Fruit fly (Drosophila melanogaster) whole organism, embryonic: ENCODE results near the gene spel1.
A peak's percentile ranks its signal among the peaks of the same experiment; 100 is the strongest.

Experiments used
- CG10366 ChIP-seq: fragments of 200-800 bp; sonication (Bioruptor generic); IDR thresholded peaks from 2 replicates; pipeline ENCODE4 v1.3.6; 2022; ENCODE audit warnings: missing biosample characterization, missing genetic modification characterization
- CG11560 ChIP-seq: fragments of 200-800 bp; sonication (Bioruptor generic); IDR thresholded peaks from 3 replicates; pipeline ENCODE4 v1.3.6; 2022; ENCODE audit warnings: missing biosample characterization, missing genetic modification characterization
- CG12071 ChIP-seq: fragments of 200-800 bp; sonication (Bioruptor generic); optimal IDR thresholded peaks from 3 replicates; lab custom pipeline; 2018; ENCODE audit warnings: missing biosample characterization, mild to moderate bottlenecking, missing genetic modification characterization
- CG13775 ChIP-seq: fragments of 200-800 bp; sonication (Bioruptor generic); optimal IDR thresholded peaks from 3 replicates; lab custom pipeline; 2017; ENCODE audit warnings: missing biosample characterization, mild to moderate bottlenecking, missing genetic modification characterization
- CG15479 ChIP-seq: fragments of 200-800 bp; sonication (Bioruptor generic); optimal IDR thresholded peaks from 3 replicates; lab custom pipeline; 2019; ENCODE audit warnings: missing biosample characterization, mild to moderate bottlenecking, missing genetic modification characterization, moderate library complexity
- CG18011 ChIP-seq: fragments of 200-800 bp; sonication (Bioruptor generic); optimal IDR thresholded peaks from 2 replicates; lab custom pipeline; 2017; ENCODE audit warnings: missing biosample characterization, missing genetic modification characterization, mild to moderate bottlenecking, moderate library complexity, missing genotype
- CG31224 ChIP-seq: fragments of 200-800 bp; sonication (Bioruptor generic); IDR thresholded peaks from 2 replicates; pipeline ENCODE4 v1.3.6; 2022; ENCODE audit warnings: missing biosample characterization, missing genetic modification characterization
- CG33557 ChIP-seq: fragments of 200-800 bp; sonication (Bioruptor generic); optimal IDR thresholded peaks from 2 replicates; lab custom pipeline; 2019; ENCODE audit warnings: missing biosample characterization, mild to moderate bottlenecking, missing genetic modification characterization, moderate library complexity
- CG34422 ChIP-seq: fragments of 200-800 bp; sonication (Bioruptor generic); IDR thresholded peaks from 3 replicates; pipeline ENCODE4 v1.3.6; 2022; ENCODE audit warnings: missing biosample characterization, missing genetic modification characterization
- CG4424 ChIP-seq: fragments of 200-800 bp; sonication (Bioruptor generic); optimal IDR thresholded peaks from 3 replicates; lab custom pipeline; 2016; ENCODE audit warnings: missing biosample characterization, missing genetic modification characterization
- CG7839 ChIP-seq: fragments of 200-800 bp; sonication (Bioruptor generic); optimal IDR thresholded peaks from 3 replicates; lab custom pipeline; 2018; ENCODE audit warnings: missing biosample characterization, mild to moderate bottlenecking, missing genetic modification characterization, moderate library complexity
- CG8281 ChIP-seq: fragments of 200-800 bp; sonication (Bioruptor generic); optimal IDR thresholded peaks from 2 replicates; lab custom pipeline; 2018; ENCODE audit warnings: missing biosample characterization, mild to moderate bottlenecking, missing genetic modification characterization, moderate library complexity
- CG8290 ChIP-seq, 3 experiments: fragments of 200-800 bp; sonication (Bioruptor generic); optimal IDR thresholded peaks; 2 replicates each; lab custom pipeline; 2016 to 2019; ENCODE audit warnings: missing biosample characterization in 3 of 3, missing genetic modification characterization in 3 of 3, mild to moderate bottlenecking in 2 of 3, moderate library complexity in 1 of 3
- Chrac-16 ChIP-seq: fragments of 200-800 bp; sonication (Bioruptor generic); optimal IDR thresholded peaks from 3 replicates; lab custom pipeline; 2016; ENCODE audit warnings: missing biosample characterization, missing genetic modification characterization
- D19A ChIP-seq: fragments of 200-800 bp; optimal IDR thresholded peaks from 3 replicates; lab custom pipeline; 2019; ENCODE audit warnings: missing biosample characterization, mild to moderate bottlenecking, missing genetic modification characterization, moderate library complexity
- Doc2 ChIP-seq: fragments of 200-800 bp; sonication (Bioruptor generic); IDR thresholded peaks from 2 replicates; pipeline ENCODE4 v1.3.6; 2022; ENCODE audit warnings: missing biosample characterization, missing genetic modification characterization
- E2f2 ChIP-seq: fragments of 200-800 bp; sonication (Bioruptor generic); IDR thresholded peaks from 2 replicates; pipeline ENCODE4 v1.3.6; 2022; ENCODE audit warnings: missing biosample characterization, missing genetic modification characterization
- Fer3 ChIP-seq: fragments of 200-800 bp; sonication (Bioruptor generic); optimal IDR thresholded peaks from 2 replicates; lab custom pipeline; 2018; ENCODE audit warnings: missing biosample characterization, mild to moderate bottlenecking, missing genetic modification characterization, moderate library complexity
- HHEX ChIP-seq: fragments of 200-800 bp; sonication (Bioruptor generic); optimal IDR thresholded peaks from 3 replicates; lab custom pipeline; 2017; ENCODE audit warnings: missing biosample characterization, mild to moderate bottlenecking, missing genetic modification characterization, missing genetic modification reagents
- HLH54F ChIP-seq: fragments of 200-800 bp; sonication (Bioruptor generic); optimal IDR thresholded peaks from 3 replicates; lab custom pipeline; 2016; ENCODE audit warnings: missing biosample characterization, missing genetic modification characterization
- Med ChIP-seq: fragments of 200-800 bp; sonication (Bioruptor generic); peaks from one replicate; lab custom pipeline; 2016; ENCODE audit warnings: missing biosample characterization, missing genetic modification characterization, mild to moderate bottlenecking, inconsistent platforms, moderate library complexity
- Nf-YB ChIP-seq: fragments of 200-800 bp; sonication (Bioruptor generic); optimal IDR thresholded peaks from 3 replicates; lab custom pipeline; 2019; ENCODE audit warnings: missing biosample characterization, mild to moderate bottlenecking, missing genetic modification characterization, moderate library complexity
- Pdp1 ChIP-seq, 2 experiments: fragments of 200-800 bp; sonication (Bioruptor generic); optimal IDR thresholded peaks; 3 replicates each; lab custom pipeline; 2016; ENCODE audit warnings: missing biosample characterization in 2 of 2, missing genetic modification characterization in 2 of 2, mild to moderate bottlenecking in 1 of 2, moderate library complexity in 1 of 2
- Ravus ChIP-seq: fragments of 200-800 bp; sonication (Bioruptor generic); IDR thresholded peaks from 2 replicates; pipeline ENCODE4 v1.3.6; 2022; ENCODE audit warnings: missing biosample characterization, missing genetic modification characterization
- Usf ChIP-seq: fragments of 200-800 bp; sonication (Bioruptor generic); optimal IDR thresholded peaks from 2 replicates; lab custom pipeline; 2017; ENCODE audit warnings: missing genotype, missing biosample characterization, missing genetic modification characterization
- bab2 ChIP-seq: fragments of 200-800 bp; sonication (Bioruptor generic); optimal IDR thresholded peaks from 2 replicates; lab custom pipeline; 2016; ENCODE audit warnings: missing biosample characterization, missing genetic modification characterization
- exex ChIP-seq: fragments of 200-800 bp; sonication (Bioruptor generic); optimal IDR thresholded peaks from 4 replicates; lab custom pipeline; 2018; ENCODE audit warnings: missing biosample characterization, mild to moderate bottlenecking, missing genetic modification characterization, moderate library complexity
- gsb-n ChIP-seq: fragments of 200-800 bp; sonication (Bioruptor generic); optimal IDR thresholded peaks from 3 replicates; lab custom pipeline; 2018; ENCODE audit warnings: missing biosample characterization, mild to moderate bottlenecking, missing genetic modification characterization
- gt ChIP-seq: fragments of 200-800 bp; sonication (Bioruptor generic); IDR thresholded peaks from 2 replicates; pipeline ENCODE4 v1.3.6; 2022; ENCODE audit warnings: missing biosample characterization, missing genetic modification characterization
- h ChIP-seq: fragments of >200 bp; optimal IDR thresholded peaks from 2 replicates; lab custom pipeline; 2017
- lab ChIP-seq: fragments of 200-800 bp; sonication (Bioruptor generic); optimal IDR thresholded peaks from 3 replicates; lab custom pipeline; 2017; ENCODE audit warnings: missing biosample characterization, missing genetic modification characterization, mild to moderate bottlenecking, moderate library complexity, missing genetic modification reagents
- mam ChIP-seq: fragments of 200-800 bp; sonication (Bioruptor generic); optimal IDR thresholded peaks from 3 replicates; lab custom pipeline; 2016; ENCODE audit warnings: missing biosample characterization, missing genetic modification characterization
- nom ChIP-seq: fragments of 200-800 bp; sonication (Bioruptor generic); optimal IDR thresholded peaks from 2 replicates; lab custom pipeline; 2017; ENCODE audit warnings: missing biosample characterization, missing genetic modification characterization, mild to moderate bottlenecking, moderate library complexity, missing genetic modification reagents
- pnt ChIP-seq: fragments of 200-800 bp; sonication (Bioruptor generic); optimal IDR thresholded peaks from 3 replicates; lab custom pipeline; 2016; ENCODE audit warnings: missing biosample characterization, missing genetic modification characterization
- sens ChIP-seq: fragments of 200-800 bp; sonication (Bioruptor generic); peaks from one replicate; lab custom pipeline; 2016; ENCODE audit warnings: missing biosample characterization, missing genetic modification characterization
- tio ChIP-seq: fragments of 200-800 bp; sonication (Bioruptor generic); optimal IDR thresholded peaks from 2 replicates; lab custom pipeline; 2017; ENCODE audit warnings: missing biosample characterization, missing genetic modification characterization, inconsistent platforms
- vfl ChIP-seq: fragments of 200-800 bp; sonication (Bioruptor generic); optimal IDR thresholded peaks from 2 replicates; lab custom pipeline; 2016; ENCODE audit warnings: missing biosample characterization, missing genetic modification characterization
- zen2 ChIP-seq: fragments of 200-800 bp; sonication (Bioruptor generic); IDR thresholded peaks from 3 replicates; pipeline ENCODE4 v1.3.6; 2022; ENCODE audit warnings: missing biosample characterization, missing genetic modification characterization; ENCODE audit not compliant: partially characterized antibody
- zfh1 ChIP-seq: fragments of 200-800 bp; sonication (Bioruptor generic); IDR thresholded peaks from 3 replicates; pipeline ENCODE4 v1.3.6; 2022; ENCODE audit warnings: missing biosample characterization, missing genetic modification characterization

Gene spel1

dm6 chr2L:14388448-14388847, 26.6 kb downstream of the spel1 start:
- TF ChIP-seq zen2 (GFP tag; lab: Robert Waterston, UW) (no peak), D19A (tag; lab: Kevin White, UChicago) (peak; percentile 16)

dm6 chr2L:14393527-14393926, 31.7 kb downstream of the spel1 start:
- no peak for TF ChIP-seq CG15479 (GFP tag; lab: Kevin White, UChicago)
- no peak for TF ChIP-seq CG4424
- no peak for TF ChIP-seq gsb-n (tag; lab: Kevin White, UChicago)
- no peak for TF ChIP-seq Doc2 (GFP tag; lab: Robert Waterston, UW)
- no peak for TF ChIP-seq Nf-YB (GFP tag; lab: Kevin White, UChicago)
- no peak for TF ChIP-seq gt (GFP tag; lab: Robert Waterston, UW)
- TF ChIP-seq CG7839 (tag; lab: Kevin White, UChicago): no peak
- no peak for TF ChIP-seq CG8281 (tag; lab: Kevin White, UChicago)
- TF ChIP-seq CG8290 (GFP tag; optimal IDR thresholded peaks at IDR 0.05; lab: Kevin White, UChicago): no peak
- peak in 1 of 2 experiments; percentile 18 for TF ChIP-seq CG8290 (tag; optimal IDR thresholded peaks at IDR 0.05; lab: Kevin White, UChicago)
- no peak for TF ChIP-seq nom
- TF ChIP-seq CG10366 (GFP tag; lab: Robert Waterston, UW): no peak
- no peak for TF ChIP-seq vfl
- TF ChIP-seq mam (GFP tag; lab: Kevin White, UChicago): no peak
- no peak for TF ChIP-seq CG13775 (GFP tag; lab: Kevin White, UChicago)
- TF ChIP-seq pnt: no peak
- no peak for TF ChIP-seq tio (GFP tag; lab: Kevin White, UChicago)
- peak; percentile 1 for TF ChIP-seq CG12071
- no peak for TF ChIP-seq Usf (GFP tag; lab: Kevin White, UChicago)
- peak in 1 of 2 experiments; percentile 61 for TF ChIP-seq Pdp1 (GFP tag; optimal IDR thresholded peaks at IDR 0.05; lab: Kevin White, UChicago)
- no peak for TF ChIP-seq HLH54F (GFP tag; lab: Kevin White, UChicago)
- TF ChIP-seq Med (GFP tag; lab: Kevin White, UChicago): peak; percentile 2
- TF ChIP-seq CG34422: no peak
- TF ChIP-seq CG33557 (GFP tag; lab: Kevin White, UChicago): no peak
- TF ChIP-seq zfh1 (GFP tag; lab: Robert Waterston, UW): no peak
- no peak for TF ChIP-seq HHEX (GFP tag; lab: Kevin White, UChicago)
- no peak for TF ChIP-seq Ravus (GFP tag; lab: Robert Waterston, UW)
- TF ChIP-seq Fer3 (tag; lab: Kevin White, UChicago): peak; percentile 9
- TF ChIP-seq bab2: no peak
- TF ChIP-seq CG18011 (GFP tag; lab: Kevin White, UChicago): no peak
- TF ChIP-seq lab (GFP tag; lab: Kevin White, UChicago): peak; percentile 7
- no peak for TF ChIP-seq Chrac-16 (GFP tag; lab: Kevin White, UChicago)
- TF ChIP-seq E2f2 (GFP tag; lab: Robert Waterston, UW): no peak
- TF ChIP-seq h (lab: Kevin White, UChicago): no peak
- TF ChIP-seq exex: peak; percentile 43
- no peak for TF ChIP-seq CG31224 (GFP tag; lab: Robert Waterston, UW)
- TF ChIP-seq CG11560 (tag; lab: Robert Waterston, UW): no peak
- TF ChIP-seq sens (GFP tag; lab: Kevin White, UChicago): peak; percentile 18
